Worm (Caenorhabditis elegans) whole organism, L4 larva: ENCODE data around the gene Y43F8C.13.

Source experiments
- F10B5.3 ChIP-seq: sonication (generic microtip); optimal IDR thresholded peaks from 2 replicates; lab custom pipeline; 2016; ENCODE audit warnings: mild to moderate bottlenecking, missing genetic modification characterization, missing compliant biosample characterization
- F49E8.2 ChIP-seq: sonication (generic microtip); optimal IDR thresholded peaks from 2 replicates; lab custom pipeline; 2016; ENCODE audit warnings: missing compliant biosample characterization, mild to moderate bottlenecking, missing genetic modification characterization, borderline replicate concordance
- T20F7.1 ChIP-seq: fragments of 200-800 bp; sonication (Bioruptor generic); optimal IDR thresholded peaks from 2 replicates; lab custom pipeline; 2018; ENCODE audit warnings: mild to moderate bottlenecking, missing genetic modification characterization, missing compliant biosample characterization
- Y48G9A.11 ChIP-seq: fragments of 200-800 bp; sonication (Bioruptor generic); IDR thresholded peaks from 2 replicates; pipeline ENCODE4 v1.3.6; 2022; ENCODE audit warnings: missing genetic modification reagents, missing genetic modification characterization, missing compliant biosample characterization
- aha-1 ChIP-seq: fragments of 150-350 bp; peaks from one replicate; lab custom pipeline; 2014; ENCODE audit warnings: missing biosample characterization, missing genetic modification characterization
- ceh-28 ChIP-seq: fragments of 150-350 bp; optimal IDR thresholded peaks from 2 replicates; lab custom pipeline; 2014; ENCODE audit warnings: missing biosample characterization, missing genetic modification reagents, missing genetic modification characterization
- ceh-32 ChIP-seq: sonication (generic microtip); optimal IDR thresholded peaks from 2 replicates; lab custom pipeline; 2016; ENCODE audit warnings: mild to moderate bottlenecking, missing genetic modification characterization, missing compliant biosample characterization; ENCODE audit not compliant: poor library complexity
- cey-2 ChIP-seq: sonication (generic microtip); optimal IDR thresholded peaks from 3 replicates; lab custom pipeline; 2017; ENCODE audit warnings: missing genetic modification characterization, mild to moderate bottlenecking, missing compliant biosample characterization, antibody characterized with exemption, borderline replicate concordance; ENCODE audit not compliant: insufficient read depth
- ctbp-1 ChIP-seq: fragments of 200-800 bp; sonication (Bioruptor generic); IDR thresholded peaks from 2 replicates; pipeline ENCODE4 v1.3.6; 2022; ENCODE audit warnings: missing genetic modification reagents, missing genetic modification characterization, missing compliant biosample characterization
- daf-16 ChIP-seq, 3 experiments: sonication (generic microtip); optimal IDR thresholded peaks; 2 replicates each; lab custom pipeline; 2016 to 2017; ENCODE audit warnings: missing genetic modification characterization in 3 of 3, missing genetic modification reagents in 3 of 3, mild to moderate bottlenecking in 2 of 3, missing compliant biosample characterization in 2 of 3, missing biosample characterization in 1 of 3, moderate library complexity in 1 of 3
- daf-8 ChIP-seq: fragments of 200-800 bp; sonication (Bioruptor generic); IDR thresholded peaks from 2 replicates; pipeline ENCODE4 v1.3.6; 2022; ENCODE audit warnings: missing genetic modification characterization, missing compliant biosample characterization
- dmd-6 ChIP-seq: fragments of 200-800 bp; sonication (Bioruptor generic); IDR thresholded peaks from 2 replicates; pipeline ENCODE4 v1.3.6; 2022; ENCODE audit warnings: missing genetic modification reagents, missing genetic modification characterization, missing compliant biosample characterization
- dmd-8 ChIP-seq: fragments of 200-800 bp; sonication (Bioruptor generic); IDR thresholded peaks from 2 replicates; pipeline ENCODE4 v1.3.6; 2022; ENCODE audit warnings: missing genetic modification characterization, missing compliant biosample characterization
- dpl-1 ChIP-seq: fragments of 150-350 bp; optimal IDR thresholded peaks from 2 replicates; lab custom pipeline; 2014; ENCODE audit warnings: missing biosample characterization, missing genetic modification reagents, missing genetic modification characterization
- dve-1 ChIP-seq: sonication (generic microtip); optimal IDR thresholded peaks from 2 replicates; lab custom pipeline; 2017; ENCODE audit warnings: antibody characterized with exemption, mild to moderate bottlenecking, missing genetic modification characterization, missing compliant biosample characterization; ENCODE audit not compliant: insufficient read depth
- hlh-11 ChIP-seq: fragments of 200-800 bp; sonication (Bioruptor generic); optimal IDR thresholded peaks from 2 replicates; lab custom pipeline; 2018; ENCODE audit warnings: mild to moderate bottlenecking, missing genetic modification characterization, missing compliant biosample characterization
- hmg-1.1 ChIP-seq: fragments of 200-800 bp; sonication (Bioruptor generic); IDR thresholded peaks from 2 replicates; pipeline ENCODE4 v1.3.6; 2022; ENCODE audit warnings: missing genetic modification reagents, missing genetic modification characterization, missing compliant biosample characterization
- lin-15B ChIP-seq: fragments of 150-350 bp; sonication (generic microtip); optimal IDR thresholded peaks from 3 replicates; lab custom pipeline; 2014; ENCODE audit warnings: missing biosample characterization, missing genetic modification characterization
- lin-38 ChIP-seq: fragments of 200-800 bp; sonication (Bioruptor generic); IDR thresholded peaks from 2 replicates; pipeline ENCODE4 v1.3.6; 2022; ENCODE audit warnings: missing genetic modification reagents, missing genetic modification characterization, missing compliant biosample characterization
- lsy-2 ChIP-seq, 2 experiments: fragments of 150-350 bp in 1 of 2; sonication (generic microtip) in 1 of 2; optimal IDR thresholded peaks; 2 replicates each; lab custom pipeline; 2014 to 2017; ENCODE audit warnings: missing biosample characterization in 2 of 2, missing genetic modification characterization in 2 of 2
- mep-1 ChIP-seq: fragments of 150-350 bp; sonication (generic microtip); optimal IDR thresholded peaks from 3 replicates; lab custom pipeline; 2014; ENCODE audit warnings: missing biosample characterization, missing genetic modification characterization
- mes-2 ChIP-seq: sonication (generic microtip); optimal IDR thresholded peaks from 2 replicates; lab custom pipeline; 2016; ENCODE audit warnings: missing genotype, mild to moderate bottlenecking, missing genetic modification characterization, missing compliant biosample characterization; ENCODE audit not compliant: poor library complexity, severe bottlenecking
- nhr-102 ChIP-seq: sonication (generic microtip); optimal IDR thresholded peaks from 2 replicates; lab custom pipeline; 2016; ENCODE audit warnings: mild to moderate bottlenecking, missing genetic modification characterization, moderate library complexity, missing compliant biosample characterization
- nhr-11 ChIP-seq: fragments of 150-350 bp; optimal IDR thresholded peaks from 2 replicates; lab custom pipeline; 2014; ENCODE audit warnings: missing biosample characterization, missing genetic modification characterization
- nhr-28 ChIP-seq: fragments of 150-350 bp; optimal IDR thresholded peaks from 2 replicates; lab custom pipeline; 2014; ENCODE audit warnings: missing biosample characterization, missing genetic modification characterization
- nhr-42 ChIP-seq: fragments of 200-800 bp; sonication (Bioruptor generic); IDR thresholded peaks from 2 replicates; pipeline ENCODE4 v1.3.6; 2022; ENCODE audit warnings: missing genetic modification characterization, missing compliant biosample characterization
- nhr-48 ChIP-seq: sonication (generic microtip); optimal IDR thresholded peaks from 2 replicates; lab custom pipeline; 2016; ENCODE audit warnings: mild to moderate bottlenecking, missing genetic modification characterization, missing compliant biosample characterization
- nhr-77 ChIP-seq: fragments of 150-350 bp; optimal IDR thresholded peaks from 2 replicates; lab custom pipeline; 2014; ENCODE audit warnings: missing biosample characterization, missing genetic modification characterization
- sdz-12 ChIP-seq: fragments of 200-800 bp; sonication (Bioruptor generic); optimal IDR thresholded peaks from 2 replicates; lab custom pipeline; 2018; ENCODE audit warnings: mild to moderate bottlenecking, missing genetic modification characterization, missing compliant biosample characterization
- set-16 ChIP-seq: fragments of 200-800 bp; sonication (Bioruptor generic); IDR thresholded peaks from 2 replicates; pipeline ENCODE4 v1.3.6; 2022; ENCODE audit warnings: missing genetic modification reagents, missing genetic modification characterization, missing compliant biosample characterization
- snpc-4 ChIP-seq: fragments of 150-350 bp; optimal IDR thresholded peaks from 2 replicates; lab custom pipeline; 2014; ENCODE audit warnings: missing biosample characterization, missing genetic modification characterization
- spr-1 ChIP-seq: sonication (generic microtip); optimal IDR thresholded peaks from 2 replicates; lab custom pipeline; 2016; ENCODE audit warnings: mild to moderate bottlenecking, missing genetic modification characterization, missing compliant biosample characterization
- tra-1 ChIP-seq: fragments of 200-800 bp; sonication (Bioruptor generic); IDR thresholded peaks from 2 replicates; pipeline ENCODE4 v1.3.6; 2022; ENCODE audit warnings: missing genetic modification reagents, missing genetic modification characterization, missing compliant biosample characterization
- zag-1 ChIP-seq: fragments of 150-350 bp; optimal IDR thresholded peaks from 2 replicates; lab custom pipeline; 2014; ENCODE audit warnings: missing biosample characterization, missing genetic modification characterization
- ztf-11 ChIP-seq: fragments of 150-350 bp; optimal IDR thresholded peaks from 2 replicates; lab custom pipeline; 2014; ENCODE audit warnings: missing biosample characterization, missing genetic modification characterization
- ztf-7 ChIP-seq: fragments of 150-350 bp; optimal IDR thresholded peaks from 2 replicates; lab custom pipeline; 2014; ENCODE audit warnings: missing biosample characterization, missing genetic modification characterization

Gene Y43F8C.13

DNA sequence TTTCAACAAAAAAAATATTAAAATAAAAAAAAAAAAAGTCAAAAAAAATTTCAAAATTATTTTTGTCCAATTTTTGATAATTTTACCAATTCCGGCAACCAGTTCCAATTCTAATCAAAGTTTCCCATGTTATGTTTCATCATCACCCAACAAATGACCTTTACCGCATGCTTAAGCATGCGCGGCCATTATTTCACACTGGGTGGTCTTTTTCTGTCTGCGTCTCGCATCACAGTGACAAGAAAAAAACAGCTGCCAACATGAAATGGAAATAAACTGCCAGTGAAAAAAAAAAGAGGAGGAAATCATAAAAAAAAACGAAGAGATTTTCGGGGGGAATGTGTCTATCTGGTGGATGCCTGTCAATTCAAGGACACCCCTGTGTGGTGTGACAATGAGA, 30.9 kb downstream of the Y43F8C.13 start (continued):
- no peak for TF ChIP-seq F10B5.3 (tag; lab: Kevin White, UChicago)
- TF ChIP-seq aha-1 (tag; lab: Kevin White, UChicago): peak; percentile 31
- TF ChIP-seq Y48G9A.11 (GFP tag; lab: Robert Waterston, UW): no peak
- TF ChIP-seq ceh-32 (tag; lab: Kevin White, UChicago): no peak
- TF ChIP-seq tra-1: peak; percentile 63; the same call in 1 of the 2 replicates
- TF ChIP-seq hlh-11 (tag; lab: Kevin White, UChicago): peak; percentile 38
- no peak for TF ChIP-seq sdz-12
- no peak for TF ChIP-seq spr-1 (tag; lab: Kevin White, UChicago)
- TF ChIP-seq snpc-4 (tag; lab: Kevin White, UChicago): no peak

ce11 chrV:19664574-19664973, 32.6 kb downstream of the Y43F8C.13 start:
- TF ChIP-seq ztf-7 (tag; lab: Kevin White, UChicago): no peak
- TF ChIP-seq tra-1: no peak
- TF ChIP-seq T20F7.1 (GFP tag; lab: Kevin White, UChicago): no peak
- no peak for TF ChIP-seq nhr-28 (tag; lab: Kevin White, UChicago)
- TF ChIP-seq zag-1 (tag; lab: Kevin White, UChicago): no peak

DNA sequence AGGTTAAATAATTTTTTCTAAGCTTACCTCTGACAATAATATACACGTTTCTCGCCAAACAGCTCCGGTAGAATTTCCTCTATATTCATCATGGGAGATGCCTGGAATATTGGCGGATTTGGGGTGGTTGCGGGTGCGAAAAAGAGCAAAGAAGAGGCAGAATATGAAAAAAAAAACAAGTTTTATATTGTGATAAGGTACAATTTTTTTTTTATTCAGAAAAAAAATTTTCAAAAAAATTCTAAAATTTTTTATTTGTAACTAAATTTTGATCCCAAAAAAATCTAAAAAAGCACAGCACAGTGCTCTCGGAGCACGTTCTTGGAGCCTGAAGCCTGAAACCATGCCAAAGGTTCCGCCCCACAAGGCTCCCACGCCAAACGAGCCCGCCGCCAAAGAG, 42.0 kb downstream of the Y43F8C.13 start, which contains the start of gene dmd-3:
Gene dmd-3, minus strand, starts transcription at position 101 of the 400 bp plus-strand sequence.
- TF ChIP-seq aha-1 (tag; lab: Kevin White, UChicago) (peak; percentile 63), set-16 (no peak)

DNA sequence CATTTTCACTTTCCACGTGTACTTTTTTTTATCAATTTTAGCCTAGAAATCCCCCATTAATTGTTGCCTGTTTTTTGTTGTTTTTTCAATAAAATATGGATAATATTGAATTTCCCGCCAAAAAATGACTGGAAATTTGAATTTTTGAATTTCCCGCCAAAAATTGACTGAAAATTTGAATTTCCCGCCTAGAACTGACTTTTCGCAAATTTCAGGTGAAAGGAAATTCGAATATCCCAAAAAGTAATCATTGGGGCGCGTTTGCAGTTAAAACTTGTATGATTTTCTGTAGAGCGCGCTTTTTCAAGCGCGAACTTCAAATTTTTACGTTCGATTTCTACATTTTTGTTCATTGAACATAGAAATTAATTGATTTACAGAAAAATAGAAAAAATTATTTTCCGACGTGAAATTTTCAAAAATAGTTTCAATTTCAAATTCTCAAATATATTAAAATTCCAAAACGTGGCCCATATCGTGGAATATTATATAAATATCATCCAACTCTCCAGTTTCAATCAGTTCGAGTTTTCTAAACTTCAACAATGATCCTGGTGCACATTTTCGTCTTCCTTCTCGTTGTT, 51.5 kb downstream of the Y43F8C.13 start, which contains the start of gene Y43F8C.9:
Gene Y43F8C.9, plus strand, starts transcription at position 534 of the 584 bp plus-strand sequence.
- TF ChIP-seq daf-8 (GFP tag; lab: Robert Waterston, UW) (no peak), lin-38 (peak; percentile 45)

- TF ChIP-seq F49E8.2 (tag; lab: Kevin White, UChicago): no peak
- TF ChIP-seq nhr-48: no peak
- no peak for TF ChIP-seq hlh-11 (tag; lab: Kevin White, UChicago)
- peak; percentile 5 for TF ChIP-seq nhr-11 (tag; lab: Kevin White, UChicago)
- TF ChIP-seq dve-1: peak; percentile 31
- TF ChIP-seq nhr-77 (tag; lab: Kevin White, UChicago): no peak
- TF ChIP-seq daf-16 (GFP tag; optimal IDR thresholded peaks at IDR 0.05; lab: Kevin White, UChicago): no peak
- peak; percentile 25 for TF ChIP-seq daf-16 (tag; optimal IDR thresholded peaks at IDR 0.05; lab: Kevin White, UChicago)
- TF ChIP-seq ztf-11 (tag; lab: Kevin White, UChicago): no peak
- peak; percentile 58 for TF ChIP-seq mes-2 (tag; lab: Kevin White, UChicago)
- peak; percentile 85 to 98 for TF ChIP-seq lsy-2 (tag; optimal IDR thresholded peaks at IDR 0.05; lab: Kevin White, UChicago)
- TF ChIP-seq ceh-28 (tag; lab: Kevin White, UChicago): peak; percentile 42
- no peak for TF ChIP-seq ctbp-1 (GFP tag; lab: Robert Waterston, UW)
- no peak for TF ChIP-seq cey-2 (tag; lab: Kevin White, UChicago)
- 0 out of 2 replicates have a peak, but pooled peaks have one; percentile 15 for TF ChIP-seq dmd-6 (GFP tag; lab: Robert Waterston, UW)
- peak; percentile 55 for TF ChIP-seq dpl-1 (GFP tag; lab: Kevin White, UChicago)
- TF ChIP-seq dmd-8 (GFP tag; lab: Robert Waterston, UW): no peak
- TF ChIP-seq lin-15B (tag; lab: Kevin White, UChicago): no peak
- TF ChIP-seq hmg-1.1: 0 out of 2 replicates have a peak, but pooled peaks have one; percentile 10
- TF ChIP-seq nhr-42 (GFP tag; lab: Robert Waterston, UW): no peak
- peak; percentile 9 for TF ChIP-seq mep-1
- no peak for TF ChIP-seq nhr-102 (tag; lab: Kevin White, UChicago)
Measured at ce11 chrV:19643903-19644302, 53.3 kb downstream of the Y43F8C.13 start, which contains the start of the genes Y43F8C.7 and mrps-28. TSS of gene Y43F8C.7 (minus strand) at chrV:19644030. TSS of gene mrps-28 (plus strand) at chrV:19644239.
